Worm (Caenorhabditis elegans) whole organism, midembryonic: Measurements from ENCODE around the gene unc-34.

Experiments used
- T22C8.4 ChIP-seq: fragments of 200-800 bp; sonication (Bioruptor generic); IDR thresholded peaks from 2 replicates; pipeline ENCODE4 v1.3.6; 2022; ENCODE audit warnings: missing genetic modification characterization, missing compliant biosample characterization
- cog-1 ChIP-seq: sonication (generic microtip); optimal IDR thresholded peaks from 2 replicates; lab custom pipeline; 2016; ENCODE audit warnings: missing genetic modification characterization, missing compliant biosample characterization
- flt-1 ChIP-seq: fragments of 200-800 bp; sonication (Bioruptor generic); IDR thresholded peaks from 2 replicates; pipeline ENCODE4 v1.3.6; 2022; ENCODE audit warnings: missing genetic modification characterization, missing compliant biosample characterization
- klf-2 ChIP-seq: fragments of 200-800 bp; sonication (Bioruptor generic); conservative IDR thresholded peaks from 2 replicates; pipeline ENCODE4 v1.3.6; 2022; ENCODE audit warnings: missing genetic modification reagents, missing genetic modification characterization, missing compliant biosample characterization
- tab-1 ChIP-seq: fragments of 200-800 bp; sonication (Bioruptor generic); IDR thresholded peaks from 2 replicates; pipeline ENCODE4 v1.3.6; 2022; ENCODE audit warnings: missing genetic modification characterization, missing compliant biosample characterization
- ztf-29 ChIP-seq: fragments of 200-800 bp; sonication (Bioruptor generic); IDR thresholded peaks from 2 replicates; pipeline ENCODE4 v1.3.6; 2022; ENCODE audit warnings: missing genetic modification reagents, missing genetic modification characterization, missing compliant biosample characterization

DNA sequence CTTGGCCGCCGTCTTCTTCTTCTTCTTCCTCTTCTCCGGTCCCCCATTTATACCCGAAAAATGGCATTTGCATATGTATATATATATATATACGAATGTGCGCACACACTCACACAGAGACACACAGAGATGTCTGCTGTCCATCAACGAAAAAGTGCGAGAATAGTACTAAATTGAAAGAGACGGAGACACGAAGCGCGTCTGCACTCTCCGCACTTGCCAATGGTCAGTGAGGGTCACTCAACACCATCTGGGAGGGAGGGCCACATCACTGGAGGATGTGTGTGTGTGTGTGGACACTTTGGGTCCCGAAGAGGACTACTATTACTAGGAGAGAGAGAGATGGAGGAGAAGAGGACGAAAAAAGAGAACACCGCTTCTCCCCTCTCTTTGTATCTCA, 7.3 kb upstream of the unc-34 start:
- TF ChIP-seq tab-1 (GFP tag; lab: Robert Waterston, UW) = no peak
- TF ChIP-seq ztf-29 (GFP tag; lab: Robert Waterston, UW) = no peak
- TF ChIP-seq flt-1 = peak; percentile 70; the same call in 1 of the 2 replicates
- no peak for TF ChIP-seq klf-2 (GFP tag; lab: Robert Waterston, UW)
- no peak for TF ChIP-seq T22C8.4 (GFP tag; lab: Robert Waterston, UW)
- TF ChIP-seq cog-1 (tag; lab: Kevin White, UChicago) = peak; percentile 86
